Comparison of ENCODE assay signal across 5 fruit fly cellular contexts in genomic region chr3L:25120499-25121101, dm6.
TF ChIP-seq lines count a peak whose summit lies in the region.

TSS of gene UQCR-11 (plus strand) at chr3L:25120709.

- no peak for TF ChIP-seq CTCF in whole organism, embryonic (GFP tag; optimal IDR thresholded peaks at IDR 0.05; lab: Kevin White, UChicago)

TF ChIP-seq in whole organism, adult, 20 proteins besides CTCF, POLR2A, EP300 and RAD21:
- no peak for TF ChIP-seq tj (GFP tag; optimal IDR thresholded peaks at IDR 0.05; lab: Kevin White, UChicago)
- TF ChIP-seq toe (GFP tag; optimal IDR thresholded peaks at IDR 0.05; lab: Kevin White, UChicago) = peak; percentile 36
- no peak for TF ChIP-seq bab1 (GFP tag; optimal IDR thresholded peaks at IDR 0.05; lab: Kevin White, UChicago)

TF ChIP-seq in whole organism, embryonic, 481 proteins besides CTCF, POLR2A, EP300 and RAD21 (continues in another document):
- TF ChIP-seq pita (GFP tag; optimal IDR thresholded peaks at IDR 0.05; lab: Kevin White, UChicago) (no peak), CG14441 (GFP tag; IDR thresholded peaks at IDR 0.05; lab: Robert Waterston, UW) (no peak), Fer1 (GFP tag; optimal IDR thresholded peaks at IDR 0.05; lab: Kevin White, UChicago) (no peak), cas (GFP tag; IDR thresholded peaks at IDR 0.05; lab: Robert Waterston, UW) (no peak), corto (GFP tag; optimal IDR thresholded peaks at IDR 0.05; lab: Kevin White, UChicago) (no peak), CG15269 (tag; optimal IDR thresholded peaks at IDR 0.05; lab: Kevin White, UChicago) (no peak), D19A (tag; optimal IDR thresholded peaks at IDR 0.05; lab: Kevin White, UChicago) (no peak), Asciz (GFP tag; optimal IDR thresholded peaks at IDR 0.05; lab: Kevin White, UChicago) (no peak), Rx (GFP tag; IDR thresholded peaks at IDR 0.05; lab: Robert Waterston, UW) (0 out of 2 replicates have a peak, but pooled peaks have one; percentile 31), CG11695 (GFP tag; IDR thresholded peaks at IDR 0.05; lab: Robert Waterston, UW) (no peak), CG15073 (GFP tag; optimal IDR thresholded peaks at IDR 0.05; lab: Kevin White, UChicago) (no peak), gt (GFP tag; IDR thresholded peaks at IDR 0.05; lab: Robert Waterston, UW) (no peak), CG7372 (GFP tag; IDR thresholded peaks at IDR 0.05; lab: Robert Waterston, UW) (0 out of 2 replicates have a peak, but pooled peaks have one; percentile 8), pzg (GFP tag; optimal IDR thresholded peaks at IDR 0.05; lab: Kevin White, UChicago) (peak; percentile 48), vnd (GFP tag; IDR thresholded peaks at IDR 0.05; lab: Robert Waterston, UW; ENCODE audit: partially characterized antibody) (no peak), ems (GFP tag; optimal IDR thresholded peaks at IDR 0.05; lab: Kevin White, UChicago) (no peak), CG14014 (GFP tag; IDR thresholded peaks at IDR 0.05; lab: Robert Waterston, UW) (no peak), CG7963 (GFP tag; IDR thresholded peaks at IDR 0.05; lab: Robert Waterston, UW; ENCODE audit: partially characterized antibody) (no peak), Myb (GFP tag; optimal IDR thresholded peaks at IDR 0.05; lab: Kevin White, UChicago) (no peak), CG8924 (tag; optimal IDR thresholded peaks at IDR 0.05; lab: Kevin White, UChicago) (no peak), pb (GFP tag; optimal IDR thresholded peaks at IDR 0.05; lab: Kevin White, UChicago) (no peak), Side (GFP tag; optimal IDR thresholded peaks at IDR 0.05; lab: Kevin White, UChicago) (no peak)

TF ChIP-seq in whole organism, prepupa, 60 proteins besides CTCF, POLR2A, EP300 and RAD21:
- TF ChIP-seq CG9139 (GFP tag; optimal IDR thresholded peaks at IDR 0.05; lab: Kevin White, UChicago) (no peak), topi (GFP tag; optimal IDR thresholded peaks at IDR 0.05; lab: Kevin White, UChicago) (peak; percentile 8), CG6854 (GFP tag; optimal IDR thresholded peaks at IDR 0.05; lab: Kevin White, UChicago) (no peak), salr (GFP tag; optimal IDR thresholded peaks at IDR 0.05; lab: Kevin White, UChicago) (peak in 1 of 2 experiments; percentile 33), Hr39 (GFP tag; optimal IDR thresholded peaks at IDR 0.05; lab: Kevin White, UChicago) (peak; percentile 31), lz (GFP tag; optimal IDR thresholded peaks at IDR 0.05; lab: Kevin White, UChicago) (no peak), pdm3 (GFP tag; optimal IDR thresholded peaks at IDR 0.05; lab: Kevin White, UChicago) (peak; percentile 3), CG6163 (GFP tag; IDR thresholded peaks at IDR 0.05; lab: Robert Waterston, UW) (no peak), CG11902 (GFP tag; optimal IDR thresholded peaks at IDR 0.05; lab: Kevin White, UChicago) (no peak), svp (GFP tag; lab: Kevin White, UChicago) (peak; percentile 65), CG31627 (GFP tag; optimal IDR thresholded peaks at IDR 0.05; lab: Kevin White, UChicago) (peak; percentile 25), Hr38 (GFP tag; optimal IDR thresholded peaks at IDR 0.05; lab: Kevin White, UChicago) (no peak), CG10669 (GFP tag; optimal IDR thresholded peaks at IDR 0.05; lab: Kevin White, UChicago) (no peak), CG3919 (GFP tag; optimal IDR thresholded peaks at IDR 0.05; lab: Kevin White, UChicago) (no peak), Sox14 (GFP tag; optimal IDR thresholded peaks at IDR 0.05; lab: Kevin White, UChicago) (no peak), CG11762 (GFP tag; optimal IDR thresholded peaks at IDR 0.05; lab: Kevin White, UChicago; ENCODE audit: insufficient read depth) (no peak), cyc (GFP tag; optimal IDR thresholded peaks at IDR 0.05; lab: Kevin White, UChicago) (peak; percentile 27), Eip78C (GFP tag; lab: Kevin White, UChicago) (no peak), CG8632 (GFP tag; optimal IDR thresholded peaks at IDR 0.05; lab: Kevin White, UChicago) (no peak), dsx (GFP tag; optimal IDR thresholded peaks at IDR 0.05; lab: Kevin White, UChicago; ENCODE audit: poor library complexity, severe bottlenecking) (peak; percentile 37)

TF ChIP-seq in whole organism, pupa, 21 proteins besides CTCF, POLR2A, EP300 and RAD21:
- TF ChIP-seq CG14655 (GFP tag; optimal IDR thresholded peaks at IDR 0.05; lab: Kevin White, UChicago) = peak; percentile 1
- no peak for TF ChIP-seq CG12605 (GFP tag; IDR thresholded peaks at IDR 0.05; lab: Robert Waterston, UW)
- no peak for TF ChIP-seq CG9948 (tag; optimal IDR thresholded peaks at IDR 0.05; lab: Kevin White, UChicago)
- peak; percentile 30 for TF ChIP-seq CG8159 (tag; optimal IDR thresholded peaks at IDR 0.05; lab: Kevin White, UChicago)

TF ChIP-seq in whole organism, wandering third instar larva, 38 proteins besides CTCF, POLR2A, EP300 and RAD21:
- no peak for TF ChIP-seq Vsx2 (GFP tag; optimal IDR thresholded peaks at IDR 0.05; lab: Kevin White, UChicago; ENCODE audit: partially characterized antibody)
- peak; percentile 13 for TF ChIP-seq dmrt93B (GFP tag; optimal IDR thresholded peaks at IDR 0.05; lab: Kevin White, UChicago)
- no peak for TF ChIP-seq usp (GFP tag; optimal IDR thresholded peaks at IDR 0.05; lab: Kevin White, UChicago)
- TF ChIP-seq woc (GFP tag; optimal IDR thresholded peaks at IDR 0.05; lab: Kevin White, UChicago) = peak; percentile 55
- no peak for TF ChIP-seq lola (GFP tag; optimal IDR thresholded peaks at IDR 0.05; lab: Kevin White, UChicago)
- no peak for TF ChIP-seq brk (GFP tag; optimal IDR thresholded peaks at IDR 0.05; lab: Kevin White, UChicago)
- TF ChIP-seq Hr78 (GFP tag; optimal IDR thresholded peaks at IDR 0.05; lab: Kevin White, UChicago) = peak; percentile 50
- TF ChIP-seq N (GFP tag; optimal IDR thresholded peaks at IDR 0.05; lab: Kevin White, UChicago) = peak; percentile 74
